Worm (Caenorhabditis elegans): ENCODE results near the gene srh-45.

ce11 chrV:11300539-11300938 is 4.2 kb downstream of the srh-45 start, which contains the start of gene srh-47:
- TF ChIP-seq him-1 (tag; optimal IDR thresholded peaks at IDR 0.05) (no peak), dao-5 (tag; optimal IDR thresholded peaks at IDR 0.05) (no peak), W03F9.2 (tag; optimal IDR thresholded peaks at IDR 0.05) (no peak)
